Worm (Caenorhabditis elegans) whole organism, mixed stage, embryonic: ENCODE data around the gene K02D3.2.

Experiments
- ces-1 ChIP-seq: fragments of 150-350 bp; optimal IDR thresholded peaks from 2 replicates; lab custom pipeline; 2014; ENCODE audit warnings: missing biosample characterization, missing genetic modification reagents, missing genetic modification characterization
- elt-3 ChIP-seq: fragments of 150-350 bp; optimal IDR thresholded peaks from 2 replicates; lab custom pipeline; 2014; ENCODE audit warnings: missing biosample characterization, missing genetic modification characterization
- nhr-28 ChIP-seq: fragments of 150-350 bp; optimal IDR thresholded peaks from 2 replicates; lab custom pipeline; 2014; ENCODE audit warnings: missing biosample characterization, missing genetic modification characterization
- nhr-76 ChIP-seq: sonication (generic microtip); optimal IDR thresholded peaks from 2 replicates; lab custom pipeline; 2017; ENCODE audit warnings: missing biosample characterization, missing genetic modification characterization
- pha-4 ChIP-seq: fragments of 150-350 bp; optimal IDR thresholded peaks from 2 replicates; lab custom pipeline; 2018; ENCODE audit warnings: missing biosample characterization, missing genetic modification reagents, missing genetic modification characterization
- unc-39 ChIP-seq: fragments of 150-350 bp; optimal IDR thresholded peaks from 2 replicates; lab custom pipeline; 2014; ENCODE audit warnings: missing biosample characterization, missing genetic modification characterization
- unc-62 ChIP-seq: fragments of 150-350 bp; optimal IDR thresholded peaks from 2 replicates; lab custom pipeline; 2014; ENCODE audit warnings: missing biosample characterization, missing genetic modification reagents, missing genetic modification characterization
- ztf-11 ChIP-seq: fragments of 150-350 bp; optimal IDR thresholded peaks from 2 replicates; lab custom pipeline; 2014; ENCODE audit warnings: missing biosample characterization, missing genetic modification characterization

DNA sequence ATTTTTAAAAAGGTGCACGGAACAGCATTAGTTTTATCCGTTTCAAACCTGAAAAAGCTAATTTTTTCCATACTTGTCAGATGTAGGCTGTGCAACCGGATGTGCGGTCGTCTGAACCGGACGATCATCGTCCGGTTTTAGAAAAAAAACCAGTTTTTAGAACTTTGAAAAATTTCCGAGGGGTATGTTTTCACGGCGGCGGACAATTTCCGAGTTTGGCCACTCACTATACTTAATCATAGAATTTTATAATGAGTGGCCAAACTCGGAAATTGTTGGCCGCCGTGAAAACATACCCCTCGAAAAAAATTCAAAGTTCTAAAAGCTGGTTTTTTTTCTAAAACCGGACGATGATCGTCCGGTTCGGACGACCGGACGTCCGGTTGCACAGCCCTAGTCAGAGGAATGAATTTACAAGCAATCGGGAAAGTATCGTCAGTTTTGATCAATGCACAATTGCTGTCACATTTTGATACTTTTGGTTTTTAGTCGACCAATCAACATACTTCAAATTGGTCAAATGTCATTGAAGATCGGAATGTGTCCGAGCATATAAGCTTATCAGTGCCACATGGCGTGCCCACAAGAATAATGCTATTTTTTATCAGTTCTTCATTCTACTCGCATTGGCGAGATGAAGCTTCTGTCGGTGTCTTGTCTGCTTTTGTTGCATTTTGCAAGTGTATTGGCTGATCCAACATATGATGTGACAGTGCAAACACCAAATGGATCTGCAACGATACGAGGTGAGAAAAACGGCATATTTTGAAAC is 48.1 kb upstream of the K02D3.2 start, which contains the start of gene cest-13:
- no peak for TF ChIP-seq ztf-11 (tag; lab: Kevin White, UChicago)
- TF ChIP-seq elt-3, result no peak
- no peak for TF ChIP-seq pha-4
- no peak for TF ChIP-seq ces-1 (GFP tag; lab: Kevin White, UChicago)
- no peak for TF ChIP-seq nhr-76 (tag; lab: Kevin White, UChicago)
- no peak for TF ChIP-seq unc-39 (tag; lab: Kevin White, UChicago)
- TF ChIP-seq nhr-28 (tag; lab: Kevin White, UChicago), result no peak
- no peak for TF ChIP-seq unc-62 (GFP tag; lab: Kevin White, UChicago)
